Worm (Caenorhabditis elegans) whole organism, midembryonic: ENCODE measurements around the gene yju-2.

Experiments used
- T22C8.4 ChIP-seq: fragments of 200-800 bp; sonication (Bioruptor generic); IDR thresholded peaks from 2 replicates; pipeline ENCODE4 v1.3.6; 2022; ENCODE audit warnings: missing genetic modification characterization, missing compliant biosample characterization
- cog-1 ChIP-seq: sonication (generic microtip); optimal IDR thresholded peaks from 2 replicates; lab custom pipeline; 2016; ENCODE audit warnings: missing genetic modification characterization, missing compliant biosample characterization
- flt-1 ChIP-seq: fragments of 200-800 bp; sonication (Bioruptor generic); IDR thresholded peaks from 2 replicates; pipeline ENCODE4 v1.3.6; 2022; ENCODE audit warnings: missing genetic modification characterization, missing compliant biosample characterization
- med-1 ChIP-seq: sonication (generic microtip); optimal IDR thresholded peaks from 2 replicates; lab custom pipeline; 2017; ENCODE audit warnings: missing genetic modification characterization, mild to moderate bottlenecking, missing compliant biosample characterization, antibody characterized with exemption, missing genetic modification reagents; ENCODE audit not compliant: insufficient read depth
- ref-1 ChIP-seq: fragments of 200-800 bp; sonication (Bioruptor generic); conservative IDR thresholded peaks from 2 replicates; pipeline ENCODE4 v1.3.6; 2022; ENCODE audit warnings: missing genetic modification reagents, missing genetic modification characterization, missing compliant biosample characterization
- tab-1 ChIP-seq: fragments of 200-800 bp; sonication (Bioruptor generic); IDR thresholded peaks from 2 replicates; pipeline ENCODE4 v1.3.6; 2022; ENCODE audit warnings: missing genetic modification characterization, missing compliant biosample characterization
- ztf-23 ChIP-seq: fragments of 200-800 bp; sonication (Bioruptor generic); IDR thresholded peaks from 2 replicates; pipeline ENCODE4 v1.3.6; 2022; ENCODE audit warnings: missing genetic modification reagents, missing genetic modification characterization, missing compliant biosample characterization
- ztf-29 ChIP-seq: fragments of 200-800 bp; sonication (Bioruptor generic); IDR thresholded peaks from 2 replicates; pipeline ENCODE4 v1.3.6; 2022; ENCODE audit warnings: missing genetic modification reagents, missing genetic modification characterization, missing compliant biosample characterization

ce11 chrIII:7216924-7217521 lies 32.9 kb downstream of the yju-2 start:
- no peak for TF ChIP-seq ztf-29
- no peak for TF ChIP-seq ref-1
- no peak for TF ChIP-seq T22C8.4 (GFP tag; lab: Robert Waterston, UW)
- no peak for TF ChIP-seq ztf-23 (GFP tag; lab: Robert Waterston, UW)
- no peak for TF ChIP-seq flt-1 (GFP tag; lab: Robert Waterston, UW)
- no peak for TF ChIP-seq tab-1 (GFP tag; lab: Robert Waterston, UW)
- no peak for TF ChIP-seq med-1 (GFP tag; lab: Kevin White, UChicago)
- no peak for TF ChIP-seq cog-1 (tag; lab: Kevin White, UChicago)
